Worm (Caenorhabditis elegans) whole organism, L1 larva: ENCODE measurements around the gene twk-5.

ENCODE experiments used
- C04F5.9 ChIP-seq: sonication (generic microtip); optimal IDR thresholded peaks from 2 replicates; lab custom pipeline; 2016; ENCODE audit warnings: missing genetic modification characterization, missing compliant biosample characterization
- Y116A8C.19 ChIP-seq: sonication (generic microtip); optimal IDR thresholded peaks from 2 replicates; lab custom pipeline; 2016; ENCODE audit warnings: missing compliant biosample characterization, missing genetic modification characterization, borderline replicate concordance
- aha-1 ChIP-seq: fragments of 150-350 bp; optimal IDR thresholded peaks from 2 replicates; lab custom pipeline; 2014; ENCODE audit warnings: missing biosample characterization, missing genetic modification characterization
- ama-1 ChIP-seq: fragments of 150-350 bp; optimal IDR thresholded peaks from 2 replicates; lab custom pipeline; 2014
- blmp-1 ChIP-seq: fragments of 150-350 bp; optimal IDR thresholded peaks from 2 replicates; lab custom pipeline; 2014; ENCODE audit warnings: missing biosample characterization, missing genetic modification characterization
- ceh-8 ChIP-seq: fragments of 200-800 bp; sonication (Bioruptor generic); optimal IDR thresholded peaks from 2 replicates; lab custom pipeline; 2018; ENCODE audit warnings: mild to moderate bottlenecking, missing genetic modification characterization, moderate library complexity, missing compliant biosample characterization
- dpl-1 ChIP-seq, 3 experiments: fragments of 150-350 bp in 2 of 3; sonication (generic microtip) in 1 of 3; optimal IDR thresholded peaks; 2 replicates each; lab custom pipeline; 2014 to 2017; ENCODE audit warnings: missing biosample characterization in 3 of 3, missing genetic modification characterization in 3 of 3, missing genetic modification reagents in 3 of 3
- dsc-1 ChIP-seq: sonication (generic microtip); optimal IDR thresholded peaks from 2 replicates; lab custom pipeline; 2016; ENCODE audit warnings: mild to moderate bottlenecking, missing genetic modification characterization, missing compliant biosample characterization
- efl-1 ChIP-seq, 4 experiments: fragments of 150-350 bp; optimal IDR thresholded peaks in 3 of 4; peaks in 1 of 4; 1 replicate in 1 of 4; 2 replicates in 3 of 4; lab custom pipeline; 2014; ENCODE audit warnings: missing biosample characterization in 2 of 4, missing genetic modification characterization in 2 of 4, missing genetic modification reagents in 2 of 4
- egl-13 ChIP-seq: sonication (generic microtip); optimal IDR thresholded peaks from 2 replicates; lab custom pipeline; 2016; ENCODE audit warnings: missing genotype, missing genetic modification reagents, missing genetic modification characterization, missing compliant biosample characterization
- egl-27 ChIP-seq, 2 experiments: fragments of 150-350 bp in 1 of 2; sonication (generic microtip); optimal IDR thresholded peaks; 3 replicates each; lab custom pipeline; 2017 to 2018; ENCODE audit warnings: missing biosample characterization in 2 of 2, missing genetic modification characterization in 2 of 2, missing genetic modification reagents in 2 of 2
- fkh-4 ChIP-seq: sonication (generic microtip); optimal IDR thresholded peaks from 2 replicates; lab custom pipeline; 2016; ENCODE audit warnings: missing compliant biosample characterization, missing genetic modification characterization, borderline replicate concordance
- fkh-8 ChIP-seq: sonication (generic microtip); optimal IDR thresholded peaks from 2 replicates; lab custom pipeline; 2016; ENCODE audit warnings: mild to moderate bottlenecking, missing genetic modification characterization, missing compliant biosample characterization
- hlh-4 ChIP-seq: sonication (generic microtip); optimal IDR thresholded peaks from 2 replicates; lab custom pipeline; 2016; ENCODE audit warnings: mild to moderate bottlenecking, missing genetic modification characterization, missing compliant biosample characterization
- hpl-2 ChIP-seq: fragments of 150-350 bp; optimal IDR thresholded peaks from 2 replicates; lab custom pipeline; 2014; ENCODE audit warnings: missing biosample characterization, missing genetic modification reagents, missing genetic modification characterization
- lin-14 ChIP-seq: fragments of 200-800 bp; sonication (Bioruptor generic); optimal IDR thresholded peaks from 2 replicates; lab custom pipeline; 2018; ENCODE audit warnings: mild to moderate bottlenecking, missing genetic modification characterization, moderate library complexity, missing compliant biosample characterization
- lin-15B ChIP-seq: fragments of 150-350 bp; sonication (generic microtip); optimal IDR thresholded peaks from 3 replicates; lab custom pipeline; 2014; ENCODE audit warnings: missing biosample characterization, missing genetic modification characterization
- mab-9 ChIP-seq: fragments of 200-800 bp; sonication (Bioruptor generic); IDR thresholded peaks from 2 replicates; pipeline ENCODE4 v1.3.6; 2022; ENCODE audit warnings: missing genetic modification reagents, missing genetic modification characterization, missing compliant biosample characterization
- mdl-1 ChIP-seq, 2 experiments: fragments of 150-350 bp; optimal IDR thresholded peaks; 2 replicates each; lab custom pipeline; 2014 to 2017; ENCODE audit warnings: missing biosample characterization in 2 of 2, missing genetic modification characterization in 2 of 2, inconsistent platforms in 1 of 2
- mef-2 ChIP-seq: fragments of 150-350 bp; optimal IDR thresholded peaks from 2 replicates; lab custom pipeline; 2014; ENCODE audit warnings: missing biosample characterization, missing genetic modification characterization
- nhr-237 ChIP-seq: fragments of 150-350 bp; optimal IDR thresholded peaks from 2 replicates; lab custom pipeline; 2014; ENCODE audit warnings: missing biosample characterization, missing genetic modification characterization
- nhr-28 ChIP-seq: fragments of 150-350 bp; optimal IDR thresholded peaks from 2 replicates; lab custom pipeline; 2014; ENCODE audit warnings: missing biosample characterization, missing genetic modification characterization
- nhr-71 ChIP-seq: sonication (generic microtip); optimal IDR thresholded peaks from 2 replicates; lab custom pipeline; 2016; ENCODE audit warnings: mild to moderate bottlenecking, missing genetic modification characterization, moderate library complexity, missing compliant biosample characterization
- nhr-77 ChIP-seq: fragments of 150-350 bp; optimal IDR thresholded peaks from 2 replicates; lab custom pipeline; 2014; ENCODE audit warnings: missing biosample characterization, missing genetic modification characterization
- nhr-84 ChIP-seq: sonication (generic microtip); optimal IDR thresholded peaks from 2 replicates; lab custom pipeline; 2017; ENCODE audit warnings: missing biosample characterization, missing genetic modification characterization
- nhr-90 ChIP-seq: sonication (generic microtip); optimal IDR thresholded peaks from 2 replicates; lab custom pipeline; 2016; ENCODE audit warnings: mild to moderate bottlenecking, missing genetic modification characterization, missing compliant biosample characterization; ENCODE audit not compliant: poor library complexity
- pag-3 ChIP-seq: sonication (generic microtip); optimal IDR thresholded peaks from 2 replicates; lab custom pipeline; 2017; ENCODE audit warnings: missing genetic modification characterization, mild to moderate bottlenecking, missing compliant biosample characterization, antibody characterized with exemption, borderline replicate concordance; ENCODE audit not compliant: insufficient read depth
- pqm-1 ChIP-seq: sonication (generic microtip); optimal IDR thresholded peaks from 3 replicates; lab custom pipeline; 2017; ENCODE audit warnings: missing biosample characterization, missing genetic modification characterization
- rnt-1 ChIP-seq: sonication (generic microtip); optimal IDR thresholded peaks from 2 replicates; lab custom pipeline; 2016; ENCODE audit warnings: mild to moderate bottlenecking, missing genetic modification characterization, moderate library complexity, missing compliant biosample characterization
- skn-1 ChIP-seq: fragments of 150-350 bp; optimal IDR thresholded peaks from 2 replicates; lab custom pipeline; 2014; ENCODE audit warnings: missing biosample characterization, missing genetic modification characterization
- snu-23 ChIP-seq: sonication (generic microtip); optimal IDR thresholded peaks from 2 replicates; lab custom pipeline; 2016; ENCODE audit warnings: missing genetic modification characterization, missing compliant biosample characterization
- tbx-2 ChIP-seq: sonication (generic microtip); optimal IDR thresholded peaks from 2 replicates; lab custom pipeline; 2016; ENCODE audit warnings: missing genetic modification characterization, missing compliant biosample characterization
- unc-130 ChIP-seq: fragments of 150-350 bp; optimal IDR thresholded peaks from 2 replicates; lab custom pipeline; 2017; ENCODE audit warnings: missing biosample characterization, missing genetic modification characterization, inconsistent platforms
- unc-30 ChIP-seq: sonication (generic microtip); optimal IDR thresholded peaks from 2 replicates; lab custom pipeline; 2017; ENCODE audit warnings: missing biosample characterization, missing genetic modification characterization
- unc-98 ChIP-seq: fragments of 200-800 bp; sonication (Bioruptor generic); IDR thresholded peaks from 2 replicates; pipeline ENCODE4 v1.3.6; 2022; ENCODE audit warnings: missing genetic modification characterization, missing compliant biosample characterization
- xbp-1 ChIP-seq: sonication (generic microtip); optimal IDR thresholded peaks from 2 replicates; lab custom pipeline; 2016; ENCODE audit warnings: missing genetic modification characterization, missing compliant biosample characterization
- zag-1 ChIP-seq: fragments of 150-350 bp; optimal IDR thresholded peaks from 2 replicates; lab custom pipeline; 2014; ENCODE audit warnings: missing biosample characterization, missing genetic modification characterization
- zip-4 ChIP-seq: fragments of 200-800 bp; sonication (Bioruptor generic); optimal IDR thresholded peaks from 2 replicates; lab custom pipeline; 2018; ENCODE audit warnings: mild to moderate bottlenecking, missing genetic modification characterization, moderate library complexity, missing compliant biosample characterization
- ztf-11 ChIP-seq, 2 experiments: sonication (generic microtip); optimal IDR thresholded peaks; 2 replicates each; lab custom pipeline; 2016 to 2017; ENCODE audit warnings: missing genetic modification characterization in 2 of 2, missing biosample characterization in 1 of 2, missing compliant biosample characterization in 1 of 2
- ztf-4 ChIP-seq: fragments of 150-350 bp; optimal IDR thresholded peaks from 2 replicates; lab custom pipeline; 2014; ENCODE audit warnings: missing biosample characterization, missing genetic modification characterization

The twk-5 gene

DNA sequence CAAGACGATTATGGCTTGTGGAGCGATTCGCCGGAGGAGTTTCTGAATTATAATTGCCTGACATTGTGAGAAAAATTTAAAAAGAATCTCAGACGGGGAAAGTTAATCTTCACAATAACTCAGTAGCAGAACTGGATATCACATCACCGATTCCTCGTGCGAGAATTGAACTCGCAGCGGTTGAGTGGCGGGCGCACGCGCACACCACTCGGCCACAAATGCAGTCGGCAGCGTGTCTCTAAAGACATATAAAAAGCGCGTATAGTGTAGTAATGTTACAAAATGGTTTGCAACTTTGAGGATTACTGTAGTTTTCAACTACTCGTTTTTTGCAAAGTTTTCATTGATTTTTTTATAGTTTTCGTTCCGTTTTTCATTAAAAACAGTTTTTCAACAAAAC is 500 bp downstream of the twk-5 start (continued):
- TF ChIP-seq nhr-84 (tag; lab: Kevin White, UChicago) (no peak), tbx-2 (tag; lab: Kevin White, UChicago) (peak; percentile 54), nhr-71 (peak; percentile 80), xbp-1 (tag; lab: Kevin White, UChicago) (peak; percentile 53), lin-15B (tag; lab: Kevin White, UChicago) (peak; percentile 37), fkh-8 (tag; lab: Kevin White, UChicago) (peak; percentile 70), hpl-2 (GFP tag; lab: Kevin White, UChicago) (no peak), egl-27 (tag; optimal IDR thresholded peaks at IDR 0.05; lab: Kevin White, UChicago) (peak in 1 of 2 experiments; percentile 25), unc-98 (GFP tag; lab: Robert Waterston, UW) (no peak), dsc-1 (peak; percentile 62), zip-4 (GFP tag; lab: Kevin White, UChicago) (peak; percentile 15), ceh-8 (GFP tag; lab: Kevin White, UChicago) (no peak), mab-9 (GFP tag; lab: Robert Waterston, UW) (no peak), Y116A8C.19 (tag; lab: Kevin White, UChicago) (no peak), zag-1 (no peak), nhr-90 (tag; lab: Kevin White, UChicago) (peak; percentile 74), nhr-28 (tag; lab: Kevin White, UChicago) (no peak), dpl-1 (GFP tag; optimal IDR thresholded peaks at IDR 0.05; lab: Kevin White, UChicago) (peak; percentile 19 to 61 (median 59)), aha-1 (tag; lab: Kevin White, UChicago) (no peak), C04F5.9 (tag; lab: Kevin White, UChicago) (no peak), skn-1 (tag; lab: Kevin White, UChicago) (peak; percentile 41), mef-2 (tag; lab: Kevin White, UChicago) (no peak), ama-1 (lab: Kevin White, UChicago) (no peak), mdl-1 (tag; optimal IDR thresholded peaks at IDR 0.05; lab: Kevin White, UChicago) (peak in 1 of 2 experiments; percentile 85), fkh-4 (tag; lab: Kevin White, UChicago) (no peak), efl-1 (optimal IDR thresholded peaks at IDR 0.05; lab: Kevin White, UChicago) (peak; percentile 54 to 62), efl-1 (GFP tag; optimal IDR thresholded peaks at IDR 0.05 in 1 of 2; lab: Kevin White, UChicago) (peak; percentile 50 to 96), ztf-11 (tag; optimal IDR thresholded peaks at IDR 0.05; lab: Kevin White, UChicago) (peak in 1 of 2 experiments; percentile 52), pag-3 (no peak), nhr-237 (tag; lab: Kevin White, UChicago) (no peak), pqm-1 (tag; lab: Kevin White, UChicago) (no peak)

DNA sequence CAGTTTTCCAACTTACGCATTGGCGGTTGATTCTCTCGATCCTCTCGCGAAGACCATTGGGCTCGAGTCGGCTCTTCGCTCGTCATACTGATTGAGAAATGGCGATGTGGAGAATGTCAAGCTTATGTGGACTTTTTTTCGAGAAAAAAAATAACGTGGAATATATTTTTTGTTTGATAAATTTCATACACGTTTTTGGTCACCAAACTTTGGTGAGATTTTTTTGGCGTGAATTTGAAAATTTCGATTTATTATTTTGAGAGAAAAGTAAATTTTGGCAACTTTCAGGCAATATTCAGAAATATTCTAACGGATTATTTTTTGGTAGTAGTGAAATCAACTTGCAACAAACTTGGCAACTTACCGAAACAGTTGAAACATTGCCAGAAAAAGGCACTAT is 6.0 kb downstream of the twk-5 start, which contains the start of gene W02B12.12:
Gene W02B12.12 (minus strand): TSS at position 101 of the 400 bp plus-strand sequence.
- TF ChIP-seq rnt-1 (tag; lab: Kevin White, UChicago) (no peak), zag-1 (no peak), mef-2 (tag; lab: Kevin White, UChicago) (no peak), unc-30 (tag; lab: Kevin White, UChicago) (no peak), nhr-84 (tag; lab: Kevin White, UChicago) (no peak), blmp-1 (tag; lab: Kevin White, UChicago) (no peak), hlh-4 (tag; lab: Kevin White, UChicago) (no peak), snu-23 (no peak), lin-14 (GFP tag; lab: Kevin White, UChicago) (no peak), unc-130 (tag; lab: Kevin White, UChicago) (no peak), pqm-1 (tag; lab: Kevin White, UChicago) (no peak), egl-13 (tag; lab: Kevin White, UChicago) (no peak)

DNA sequence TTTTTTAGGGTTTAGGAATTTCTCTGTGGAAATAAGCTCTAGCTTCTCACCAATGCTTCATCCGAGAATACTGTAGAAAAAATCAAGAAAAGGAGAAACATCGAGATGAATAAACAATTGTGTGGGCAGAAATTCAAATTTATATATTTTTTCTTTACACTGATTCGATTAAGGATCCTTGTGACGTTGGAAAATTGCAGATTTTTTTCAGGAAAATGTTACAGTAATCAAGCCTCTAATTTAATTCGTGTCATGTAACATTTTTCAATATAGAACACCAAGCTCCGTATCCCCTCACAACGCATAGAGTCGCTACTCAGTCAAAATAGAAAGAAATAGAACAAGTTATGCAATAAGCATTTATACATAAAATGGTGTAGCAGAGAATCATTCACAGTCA is 8.7 kb downstream of the twk-5 start, which contains the start of gene W02B12.16:
Gene W02B12.16 (minus strand): TSS at position 101 of the 400 bp plus-strand sequence.
- TF ChIP-seq zag-1: no peak
- no peak for TF ChIP-seq ztf-4 (tag; lab: Kevin White, UChicago)
- no peak for TF ChIP-seq nhr-237 (tag; lab: Kevin White, UChicago)
- TF ChIP-seq unc-30 (tag; lab: Kevin White, UChicago): no peak
- TF ChIP-seq nhr-77 (tag; lab: Kevin White, UChicago): no peak
- TF ChIP-seq xbp-1 (tag; lab: Kevin White, UChicago): no peak
- no peak for TF ChIP-seq aha-1 (tag; lab: Kevin White, UChicago)
- no peak for TF ChIP-seq nhr-71
